Fruit fly (Drosophila melanogaster) whole organism, embryonic: ENCODE data around the gene CG33502.
"Not testable (repeated sequence)": the region's sequence is repeated elsewhere in the genome, so short reads cannot be mapped to it uniquely, and the experiment has no call there.

Experiments used
- CG10209 ChIP-seq: fragments of 200-800 bp; sonication (Bioruptor generic); optimal IDR thresholded peaks from 3 replicates; lab custom pipeline; 2017; ENCODE audit warnings: missing biosample characterization, mild to moderate bottlenecking, missing genetic modification characterization, missing genetic modification reagents
- CG12236 ChIP-seq: fragments of 200-800 bp; sonication (Bioruptor generic); optimal IDR thresholded peaks from 2 replicates; lab custom pipeline; 2016; ENCODE audit warnings: missing biosample characterization, missing genetic modification characterization
- CG13287 ChIP-seq: fragments of 200-800 bp; sonication (Bioruptor generic); IDR thresholded peaks from 2 replicates; pipeline ENCODE4 v1.3.6; 2022; ENCODE audit warnings: missing biosample characterization, missing genetic modification characterization; ENCODE audit not compliant: partially characterized antibody
- CG14050 ChIP-seq: fragments of 200-800 bp; sonication (Bioruptor generic); IDR thresholded peaks from 3 replicates; pipeline ENCODE4 v1.3.6; 2022; ENCODE audit warnings: missing biosample characterization, missing genetic modification characterization
- CG14710 ChIP-seq: fragments of 200-800 bp; sonication (Bioruptor generic); optimal IDR thresholded peaks from 3 replicates; lab custom pipeline; 2019; ENCODE audit warnings: missing biosample characterization, mild to moderate bottlenecking, missing genetic modification characterization, moderate library complexity
- CG14860 ChIP-seq: fragments of 200-800 bp; sonication (Bioruptor generic); IDR thresholded peaks from 3 replicates; pipeline ENCODE4 v1.3.6; 2022; ENCODE audit warnings: missing biosample characterization, missing genetic modification characterization; ENCODE audit not compliant: partially characterized antibody
- CG16863 ChIP-seq: fragments of 200-800 bp; sonication (Bioruptor generic); optimal IDR thresholded peaks from 3 replicates; lab custom pipeline; 2016; ENCODE audit warnings: missing biosample characterization, missing genetic modification characterization
- CG17359 ChIP-seq: fragments of 200-800 bp; sonication (Bioruptor generic); optimal IDR thresholded peaks from 3 replicates; lab custom pipeline; 2018; ENCODE audit warnings: missing biosample characterization, mild to moderate bottlenecking, missing genetic modification characterization, moderate library complexity
- CG17361 ChIP-seq: fragments of 200-800 bp; sonication (Bioruptor generic); IDR thresholded peaks from 3 replicates; pipeline ENCODE4 v1.3.6; 2022; ENCODE audit warnings: missing biosample characterization, missing genetic modification characterization
- CG17829 ChIP-seq: fragments of 200-800 bp; optimal IDR thresholded peaks from 2 replicates; lab custom pipeline; 2019; ENCODE audit warnings: missing biosample characterization, mild to moderate bottlenecking, missing genetic modification characterization, moderate library complexity
- CG2199 ChIP-seq: fragments of 200-800 bp; sonication (Bioruptor generic); IDR thresholded peaks from 3 replicates; pipeline ENCODE4 v1.3.6; 2022; ENCODE audit warnings: missing biosample characterization, missing genetic modification characterization
- CG6791 ChIP-seq: fragments of 200-800 bp; sonication (Bioruptor generic); IDR thresholded peaks from 3 replicates; pipeline ENCODE4 v1.3.6; 2022; ENCODE audit warnings: missing biosample characterization, missing genetic modification characterization; ENCODE audit not compliant: partially characterized antibody
- CG7963 ChIP-seq: fragments of 200-800 bp; sonication (Bioruptor generic); IDR thresholded peaks from 3 replicates; pipeline ENCODE4 v1.3.6; 2022; ENCODE audit warnings: missing biosample characterization, missing genetic modification characterization; ENCODE audit not compliant: partially characterized antibody
- CG8281 ChIP-seq: fragments of 200-800 bp; sonication (Bioruptor generic); optimal IDR thresholded peaks from 2 replicates; lab custom pipeline; 2018; ENCODE audit warnings: missing biosample characterization, mild to moderate bottlenecking, missing genetic modification characterization, moderate library complexity
- CG8290 ChIP-seq, 3 experiments: fragments of 200-800 bp; sonication (Bioruptor generic); optimal IDR thresholded peaks; 2 replicates each; lab custom pipeline; 2016 to 2019; ENCODE audit warnings: missing biosample characterization in 3 of 3, missing genetic modification characterization in 3 of 3, mild to moderate bottlenecking in 2 of 3, moderate library complexity in 1 of 3
- CTCF ChIP-seq: fragments of 200-800 bp; sonication (Bioruptor generic); optimal IDR thresholded peaks from 2 replicates; lab custom pipeline; 2017; ENCODE audit warnings: missing biosample characterization, mild to moderate bottlenecking, missing genetic modification characterization, moderate library complexity
- D19B ChIP-seq: fragments of 200-800 bp; sonication (Bioruptor generic); optimal IDR thresholded peaks from 2 replicates; lab custom pipeline; 2017; ENCODE audit warnings: missing biosample characterization, mild to moderate bottlenecking, missing genetic modification characterization
- Dref ChIP-seq: fragments of 200-800 bp; sonication (Bioruptor generic); IDR thresholded peaks from 2 replicates; pipeline ENCODE4 v1.3.6; 2022; ENCODE audit warnings: missing biosample characterization, missing genetic modification characterization
- E2f2 ChIP-seq: fragments of 200-800 bp; sonication (Bioruptor generic); IDR thresholded peaks from 2 replicates; pipeline ENCODE4 v1.3.6; 2022; ENCODE audit warnings: missing biosample characterization, missing genetic modification characterization
- HLH4C ChIP-seq: fragments of 200-800 bp; sonication (Bioruptor generic); IDR thresholded peaks from 3 replicates; pipeline ENCODE4 v1.3.6; 2022; ENCODE audit warnings: missing biosample characterization, missing genetic modification characterization; ENCODE audit not compliant: partially characterized antibody
- MESR4 ChIP-seq: fragments of 200-800 bp; sonication (Bioruptor generic); optimal IDR thresholded peaks from 2 replicates; lab custom pipeline; 2018; ENCODE audit warnings: missing biosample characterization, mild to moderate bottlenecking, missing genetic modification characterization, moderate library complexity
- Med ChIP-seq: fragments of 200-800 bp; sonication (Bioruptor generic); peaks from one replicate; lab custom pipeline; 2016; ENCODE audit warnings: missing biosample characterization, missing genetic modification characterization, mild to moderate bottlenecking, inconsistent platforms, moderate library complexity
- Mes4 ChIP-seq: fragments of 200-800 bp; sonication (Bioruptor generic); optimal IDR thresholded peaks from 2 replicates; lab custom pipeline; 2016; ENCODE audit warnings: missing biosample characterization, missing genetic modification characterization
- Opbp ChIP-seq: fragments of 200-800 bp; sonication (Bioruptor generic); IDR thresholded peaks from 3 replicates; pipeline ENCODE4 v1.3.6; 2022; ENCODE audit warnings: missing biosample characterization, missing genetic modification characterization; ENCODE audit not compliant: partially characterized antibody
- Pdp1 ChIP-seq, 2 experiments: fragments of 200-800 bp; sonication (Bioruptor generic); optimal IDR thresholded peaks; 3 replicates each; lab custom pipeline; 2016; ENCODE audit warnings: missing biosample characterization in 2 of 2, missing genetic modification characterization in 2 of 2, mild to moderate bottlenecking in 1 of 2, moderate library complexity in 1 of 2
- ab ChIP-seq: fragments of 200-800 bp; sonication (Bioruptor generic); optimal IDR thresholded peaks from 2 replicates; lab custom pipeline; 2016; ENCODE audit warnings: missing biosample characterization, missing genetic modification characterization
- amos ChIP-seq: fragments of 200-800 bp; sonication (Bioruptor generic); IDR thresholded peaks from 2 replicates; pipeline ENCODE4 v1.3.6; 2022; ENCODE audit warnings: missing biosample characterization, missing genetic modification characterization; ENCODE audit not compliant: partially characterized antibody
- ash1 ChIP-seq: fragments of 200-800 bp; sonication (Bioruptor generic); optimal IDR thresholded peaks from 2 replicates; lab custom pipeline; 2018; ENCODE audit warnings: missing biosample characterization, mild to moderate bottlenecking, missing genetic modification characterization
- ato ChIP-seq: fragments of 200-800 bp; sonication (Bioruptor generic); IDR thresholded peaks from 2 replicates; pipeline ENCODE4 v1.3.6; 2022; ENCODE audit warnings: missing biosample characterization, missing genetic modification characterization; ENCODE audit not compliant: partially characterized antibody
- bbx ChIP-seq: fragments of 200-800 bp; sonication (Bioruptor generic); IDR thresholded peaks from 2 replicates; pipeline ENCODE4 v1.3.6; 2022; ENCODE audit warnings: missing biosample characterization, missing genetic modification characterization; ENCODE audit not compliant: partially characterized antibody
- br ChIP-seq: fragments of >200 bp; optimal IDR thresholded peaks from 2 replicates; lab custom pipeline; 2017
- cg ChIP-seq: fragments of 200-800 bp; sonication (Bioruptor generic); optimal IDR thresholded peaks from 3 replicates; lab custom pipeline; 2019; ENCODE audit warnings: missing biosample characterization, mild to moderate bottlenecking, missing genetic modification characterization, moderate library complexity
- grn ChIP-seq: fragments of 200-800 bp; sonication (Bioruptor generic); optimal IDR thresholded peaks from 3 replicates; lab custom pipeline; 2017; ENCODE audit warnings: missing biosample characterization, missing genetic modification characterization
- knrl ChIP-seq: fragments of 200-800 bp; sonication (Bioruptor generic); IDR thresholded peaks from 3 replicates; pipeline ENCODE4 v1.3.6; 2022; ENCODE audit warnings: missing biosample characterization, missing genetic modification characterization; ENCODE audit not compliant: partially characterized antibody
- org-1 ChIP-seq: fragments of 200-800 bp; sonication (Bioruptor generic); optimal IDR thresholded peaks from 2 replicates; lab custom pipeline; 2017; ENCODE audit warnings: missing biosample characterization, missing genetic modification characterization
- pros ChIP-seq: fragments of 200-800 bp; sonication (Bioruptor generic); optimal IDR thresholded peaks from 3 replicates; lab custom pipeline; 2019; ENCODE audit warnings: missing biosample characterization, mild to moderate bottlenecking, missing genetic modification characterization, moderate library complexity
- sc ChIP-seq, 3 experiments: fragments of >200 bp in 2 of 3; fragments of 200-800 bp in 1 of 3; sonication (Bioruptor generic) in 1 of 3; optimal IDR thresholded peaks; 2 replicates in 2 of 3; 3 replicates in 1 of 3; lab custom pipeline; 2017; ENCODE audit warnings: mild to moderate bottlenecking in 1 of 3, missing biosample characterization in 1 of 3, missing genetic modification characterization in 1 of 3, missing genetic modification reagents in 1 of 3
- sens ChIP-seq: fragments of 200-800 bp; sonication (Bioruptor generic); peaks from one replicate; lab custom pipeline; 2016; ENCODE audit warnings: missing biosample characterization, missing genetic modification characterization
- sima ChIP-seq: fragments of 200-800 bp; sonication (Bioruptor generic); optimal IDR thresholded peaks from 2 replicates; lab custom pipeline; 2016; ENCODE audit warnings: missing biosample characterization, missing genetic modification characterization
- sna ChIP-seq: fragments of 200-800 bp; sonication (Bioruptor generic); IDR thresholded peaks from 2 replicates; pipeline ENCODE4 v1.3.6; 2022; ENCODE audit warnings: missing biosample characterization, missing genetic modification characterization; ENCODE audit not compliant: partially characterized antibody
- zf30C ChIP-seq: fragments of 200-800 bp; sonication (Bioruptor generic); optimal IDR thresholded peaks from 3 replicates; lab custom pipeline; 2018; ENCODE audit warnings: missing biosample characterization, mild to moderate bottlenecking, missing genetic modification characterization

The CG33502 gene

DNA sequence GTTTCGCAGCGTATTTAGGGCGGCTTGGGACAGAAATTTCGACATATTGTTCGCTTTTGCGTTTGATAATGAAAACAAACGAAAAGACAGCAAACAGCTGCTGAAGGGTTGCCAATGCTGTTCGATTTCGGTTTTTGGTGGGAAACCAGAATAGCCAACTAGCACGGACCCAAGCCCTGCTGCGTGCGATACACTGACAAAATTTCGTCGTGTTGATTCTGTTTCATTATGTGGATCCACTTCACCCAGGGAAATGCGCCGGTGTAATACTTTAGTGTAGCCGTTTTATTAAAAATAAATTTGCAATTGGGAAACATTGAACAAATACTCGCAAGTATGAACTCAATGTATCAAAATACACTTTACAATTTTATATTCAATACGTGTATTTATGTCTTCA is 6.2 kb upstream of the CG33502 start, which contains the start of gene CG32857:
CG32857 (minus strand) TSS at position 101 of the 400 bp plus-strand sequence.
- not testable (repeated sequence) for TF ChIP-seq Mes4 (GFP tag; lab: Kevin White, UChicago); CG17829 (tag; lab: Kevin White, UChicago); CG12236 (GFP tag; lab: Kevin White, UChicago)
- TF ChIP-seq, all 482 proteins: peak for 0; not testable (repeated sequence) for 482

DNA sequence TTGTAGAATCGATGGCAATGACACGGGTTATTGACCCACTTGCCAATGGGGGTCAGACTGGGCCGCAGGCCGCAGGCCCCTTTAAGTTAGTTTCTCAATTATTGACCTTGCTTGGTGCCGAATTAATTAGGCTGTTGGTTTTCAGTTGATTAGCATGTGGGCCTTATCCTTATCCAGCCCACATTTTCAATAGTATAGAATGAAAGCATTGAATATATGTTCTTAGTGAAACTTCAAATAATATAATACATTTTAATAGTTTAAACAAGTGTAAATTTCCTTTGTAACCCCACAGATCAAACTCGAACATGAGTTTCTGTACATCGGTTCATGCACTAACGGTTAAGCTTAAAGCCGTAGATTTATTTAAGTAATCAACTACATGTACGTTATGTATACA is 3.8 kb upstream of the CG33502 start, which contains the start of gene CG32820:
CG32820 (minus strand) TSS at position 101 of the 400 bp plus-strand sequence.
- not testable (repeated sequence) for TF ChIP-seq CG16863; org-1; CG14050 (GFP tag; lab: Robert Waterston, UW)

DNA sequence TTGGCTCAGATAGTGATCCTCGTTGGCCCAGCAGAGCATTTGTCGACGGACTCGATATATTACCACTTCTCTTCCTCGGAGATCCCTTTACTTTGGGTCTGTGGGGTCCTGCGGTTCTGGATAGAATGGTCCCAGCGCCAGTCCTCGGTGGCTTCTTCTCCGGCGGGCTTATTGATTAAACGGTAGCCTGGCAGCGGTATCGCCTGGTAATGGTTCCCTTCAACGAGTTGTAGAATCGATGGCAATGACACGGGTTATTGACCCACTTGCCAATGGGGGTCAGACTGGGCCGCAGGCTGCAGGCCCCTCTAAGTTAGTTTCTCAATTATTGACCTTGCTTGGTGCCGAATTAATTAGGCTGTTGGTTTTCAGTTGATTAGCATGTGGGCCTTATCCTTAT is 2.5 kb downstream of the CG33502 start, which contains the start of gene CG17450:
CG17450 (minus strand) TSS at position 101 of the 400 bp plus-strand sequence.
- not testable (repeated sequence) for TF ChIP-seq bbx (GFP tag; lab: Robert Waterston, UW); CG8281 (tag; lab: Kevin White, UChicago); zf30C (GFP tag; lab: Kevin White, UChicago)
- TF ChIP-seq, all 482 proteins: peak for 0; not testable (repeated sequence) for 482

DNA sequence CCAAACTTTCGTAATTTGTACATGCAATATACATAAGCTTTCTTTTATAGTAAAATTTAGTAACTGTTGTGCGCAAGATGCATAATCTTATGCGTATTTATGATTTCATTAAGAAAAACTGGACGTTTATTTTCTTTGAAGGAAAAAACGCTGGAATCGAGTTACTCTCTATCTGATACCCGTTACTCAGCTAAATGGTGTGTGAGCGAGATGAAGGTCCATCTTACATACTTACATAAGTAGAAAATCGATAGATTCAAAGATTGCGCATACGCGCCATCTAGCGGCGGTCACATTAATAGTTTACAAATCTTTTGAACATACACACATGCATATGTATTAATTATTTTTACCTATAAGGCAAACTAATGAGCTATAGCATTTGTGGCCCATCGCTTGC is 5.8 kb downstream of the CG33502 start:
- TF ChIP-seq CG10209 (GFP tag; lab: Kevin White, UChicago), result no peak
- peak; percentile 7 for TF ChIP-seq CG14710 (tag; lab: Kevin White, UChicago)
- no peak for TF ChIP-seq pros (GFP tag; lab: Kevin White, UChicago)
- TF ChIP-seq CG17359 (tag; lab: Kevin White, UChicago), result no peak
- TF ChIP-seq sima (GFP tag; lab: Kevin White, UChicago), result no peak
- 0 out of 3 replicates have a peak, but pooled peaks have one; percentile 14 for TF ChIP-seq CG17361 (GFP tag; lab: Robert Waterston, UW)
- peak; percentile 38; the same call in 1 of the 2 replicates for TF ChIP-seq CG13287 (GFP tag; lab: Robert Waterston, UW)
- peak; percentile 22 for TF ChIP-seq D19B (GFP tag; lab: Kevin White, UChicago)
- peak; percentile 60; the same call in 2 of the 3 replicates for TF ChIP-seq CG6791 (GFP tag; lab: Robert Waterston, UW)
- no peak for TF ChIP-seq ab
- TF ChIP-seq grn (GFP tag; lab: Kevin White, UChicago), result peak; percentile 14
- TF ChIP-seq MESR4 (GFP tag; lab: Kevin White, UChicago), result peak; percentile 4
- peak in 1 of 2 experiments; percentile 96 for TF ChIP-seq Pdp1 (GFP tag; optimal IDR thresholded peaks at IDR 0.05; lab: Kevin White, UChicago)
- 0 out of 3 replicates have a peak, but pooled peaks have one; percentile 11 for TF ChIP-seq knrl (GFP tag; lab: Robert Waterston, UW)
- TF ChIP-seq amos (GFP tag; lab: Robert Waterston, UW), result peak; percentile 47
- TF ChIP-seq Med, result peak; percentile 62
- 0 out of 2 replicates have a peak, but pooled peaks have one; percentile 20 for TF ChIP-seq E2f2 (GFP tag; lab: Robert Waterston, UW)
- 0 out of 3 replicates have a peak, but pooled peaks have one; percentile 10 for TF ChIP-seq CG2199
- no peak for TF ChIP-seq ash1 (GFP tag; lab: Kevin White, UChicago)
- peak; percentile 38 for TF ChIP-seq sens
- TF ChIP-seq Opbp (GFP tag; lab: Robert Waterston, UW), result peak; percentile 31; the same call in 1 of the 3 replicates
- 0 out of 2 replicates have a peak, but pooled peaks have one; percentile 44 for TF ChIP-seq sna
- 0 out of 2 replicates have a peak, but pooled peaks have one; percentile 49 for TF ChIP-seq ato (GFP tag; lab: Robert Waterston, UW)
- peak; percentile 82 for TF ChIP-seq HLH4C (GFP tag; lab: Robert Waterston, UW)
- peak; percentile 93 for TF ChIP-seq CTCF (GFP tag; lab: Kevin White, UChicago)
- peak; percentile 49 for TF ChIP-seq cg
- TF ChIP-seq br (lab: Kevin White, UChicago), result no peak
- peak; percentile 47 for TF ChIP-seq Dref (GFP tag; lab: Robert Waterston, UW)
- TF ChIP-seq CG8290 (GFP tag; optimal IDR thresholded peaks at IDR 0.05; lab: Kevin White, UChicago), result no peak
- peak in 1 of 2 experiments; percentile 0 for TF ChIP-seq CG8290 (tag; optimal IDR thresholded peaks at IDR 0.05; lab: Kevin White, UChicago)
- peak; percentile 54; the same call in 1 of the 3 replicates for TF ChIP-seq CG7963 (GFP tag; lab: Robert Waterston, UW)
- peak; percentile 70; the same call in 2 of the 3 replicates for TF ChIP-seq CG14860 (GFP tag; lab: Robert Waterston, UW)
- TF ChIP-seq sc (optimal IDR thresholded peaks at IDR 0.05; lab: Kevin White, UChicago), result no peak
- TF ChIP-seq sc (GFP tag; optimal IDR thresholded peaks at IDR 0.05; lab: Kevin White, UChicago), result no peak
